Worm (Caenorhabditis elegans) whole organism, L2 larva: ENCODE results near the gene F54F7.8.

ENCODE experiments used
- F13H6.1 ChIP-seq: sonication (generic microtip); optimal IDR thresholded peaks from 2 replicates; lab custom pipeline; 2016; ENCODE audit warnings: missing genetic modification characterization, missing compliant biosample characterization
- R02D3.7 ChIP-seq: fragments of 150-350 bp; optimal IDR thresholded peaks from 2 replicates; lab custom pipeline; 2014; ENCODE audit warnings: missing biosample characterization, missing genetic modification characterization
- Y55F3AM.14 ChIP-seq: fragments of 200-800 bp; sonication (Bioruptor generic); optimal IDR thresholded peaks from 2 replicates; lab custom pipeline; 2018; ENCODE audit warnings: mild to moderate bottlenecking, missing genetic modification characterization, missing compliant biosample characterization
- alr-1 ChIP-seq: fragments of 150-350 bp; optimal IDR thresholded peaks from 2 replicates; lab custom pipeline; 2014; ENCODE audit warnings: missing biosample characterization, missing genetic modification characterization
- aly-2 ChIP-seq: fragments of 150-350 bp; optimal IDR thresholded peaks from 2 replicates; lab custom pipeline; 2014; ENCODE audit warnings: missing biosample characterization, missing genetic modification characterization
- blmp-1 ChIP-seq: sonication (generic microtip); optimal IDR thresholded peaks from 2 replicates; lab custom pipeline; 2017; ENCODE audit warnings: missing genetic modification characterization, mild to moderate bottlenecking, missing compliant biosample characterization, antibody characterized with exemption, moderate library complexity; ENCODE audit not compliant: insufficient read depth
- ceh-16 ChIP-seq: fragments of 150-350 bp; optimal IDR thresholded peaks from 2 replicates; lab custom pipeline; 2014; ENCODE audit warnings: missing biosample characterization, missing genetic modification characterization
- ceh-82 ChIP-seq: fragments of 150-350 bp; optimal IDR thresholded peaks from 2 replicates; lab custom pipeline; 2014; ENCODE audit warnings: missing biosample characterization, missing genetic modification characterization
- crh-2 ChIP-seq: sonication (generic microtip); optimal IDR thresholded peaks from 2 replicates; lab custom pipeline; 2017; ENCODE audit warnings: missing biosample characterization, missing genetic modification characterization
- dmd-4 ChIP-seq: sonication (generic microtip); optimal IDR thresholded peaks from 2 replicates; lab custom pipeline; 2017; ENCODE audit warnings: missing biosample characterization, missing genetic modification characterization
- elt-1 ChIP-seq: fragments of 150-350 bp; optimal IDR thresholded peaks from 2 replicates; lab custom pipeline; 2014; ENCODE audit warnings: missing biosample characterization, missing genetic modification characterization
- elt-3 ChIP-seq: sonication (generic microtip); optimal IDR thresholded peaks from 2 replicates; lab custom pipeline; 2017; ENCODE audit warnings: missing biosample characterization, missing genetic modification characterization
- fos-1 ChIP-seq: fragments of 150-350 bp; optimal IDR thresholded peaks from 2 replicates; lab custom pipeline; 2014; ENCODE audit warnings: missing biosample characterization, missing genetic modification characterization
- gmeb-1 ChIP-seq: fragments of 150-350 bp; optimal IDR thresholded peaks from 2 replicates; lab custom pipeline; 2014; ENCODE audit warnings: missing biosample characterization, missing genetic modification characterization
- lin-11 ChIP-seq: fragments of 150-350 bp; sonication (generic microtip); optimal IDR thresholded peaks from 2 replicates; lab custom pipeline; 2014; ENCODE audit warnings: missing biosample characterization, missing genetic modification characterization, inconsistent platforms, mixed read lengths
- lin-13 ChIP-seq: fragments of 150-350 bp; optimal IDR thresholded peaks from 2 replicates; lab custom pipeline; 2014; ENCODE audit warnings: missing biosample characterization, missing genetic modification reagents, missing genetic modification characterization
- lin-39 ChIP-seq: fragments of 150-350 bp; optimal IDR thresholded peaks from 2 replicates; lab custom pipeline; 2014; ENCODE audit warnings: missing biosample characterization, missing genetic modification reagents, missing genetic modification characterization
- lsy-2 ChIP-seq, 2 experiments: fragments of 150-350 bp in 1 of 2; sonication (generic microtip) in 1 of 2; optimal IDR thresholded peaks; 2 replicates each; lab custom pipeline; 2014 to 2017; ENCODE audit warnings: missing biosample characterization in 2 of 2, missing genetic modification characterization in 2 of 2
- mab-5 ChIP-seq: fragments of 150-350 bp; optimal IDR thresholded peaks from 2 replicates; lab custom pipeline; 2014; ENCODE audit warnings: missing biosample characterization, missing genetic modification characterization
- mbf-1 ChIP-seq: sonication (generic microtip); optimal IDR thresholded peaks from 2 replicates; lab custom pipeline; 2017; ENCODE audit warnings: missing biosample characterization, missing genetic modification characterization
- mdl-1 ChIP-seq, 2 experiments: fragments of 150-350 bp in 1 of 2; sonication (generic microtip) in 1 of 2; optimal IDR thresholded peaks; 2 replicates each; lab custom pipeline; 2017; ENCODE audit warnings: missing biosample characterization in 2 of 2, missing genetic modification characterization in 2 of 2
- nhr-10 ChIP-seq: sonication (generic microtip); optimal IDR thresholded peaks from 2 replicates; lab custom pipeline; 2017; ENCODE audit warnings: missing biosample characterization, missing genetic modification characterization
- nhr-11 ChIP-seq: fragments of 150-350 bp; optimal IDR thresholded peaks from 2 replicates; lab custom pipeline; 2014; ENCODE audit warnings: missing biosample characterization, missing genetic modification characterization
- nhr-12 ChIP-seq: fragments of 150-350 bp; optimal IDR thresholded peaks from 2 replicates; lab custom pipeline; 2014; ENCODE audit warnings: missing biosample characterization, missing genetic modification characterization
- nhr-129 ChIP-seq: fragments of 150-350 bp; optimal IDR thresholded peaks from 2 replicates; lab custom pipeline; 2014; ENCODE audit warnings: missing biosample characterization, missing genetic modification characterization
- nhr-23 ChIP-seq: fragments of 150-350 bp; optimal IDR thresholded peaks from 2 replicates; lab custom pipeline; 2014; ENCODE audit warnings: missing biosample characterization, missing genetic modification reagents, missing genetic modification characterization
- nhr-237 ChIP-seq: fragments of 150-350 bp; optimal IDR thresholded peaks from 2 replicates; lab custom pipeline; 2014; ENCODE audit warnings: missing biosample characterization, missing genetic modification characterization
- nhr-25 ChIP-seq: fragments of 150-350 bp; sonication (generic microtip); optimal IDR thresholded peaks from 3 replicates; lab custom pipeline; 2014; ENCODE audit warnings: missing biosample characterization, missing genetic modification characterization
- nhr-77 ChIP-seq: fragments of 150-350 bp; optimal IDR thresholded peaks from 2 replicates; lab custom pipeline; 2014; ENCODE audit warnings: missing biosample characterization, missing genetic modification characterization
- sem-4 ChIP-seq: fragments of 150-350 bp; optimal IDR thresholded peaks from 2 replicates; lab custom pipeline; 2014; ENCODE audit warnings: missing biosample characterization, missing genetic modification reagents, missing genetic modification characterization
- skn-1 ChIP-seq: sonication (generic microtip); optimal IDR thresholded peaks from 2 replicates; lab custom pipeline; 2017; ENCODE audit warnings: missing biosample characterization, missing genetic modification characterization
- sma-3 ChIP-seq: sonication (generic microtip); optimal IDR thresholded peaks from 2 replicates; lab custom pipeline; 2016; ENCODE audit warnings: missing genetic modification reagents, missing genetic modification characterization, missing compliant biosample characterization
- sma-9 ChIP-seq, 2 experiments: fragments of 150-350 bp in 1 of 2; sonication (generic microtip) in 1 of 2; optimal IDR thresholded peaks; 2 replicates each; lab custom pipeline; 2014 to 2016; ENCODE audit warnings: missing genetic modification characterization in 2 of 2, mild to moderate bottlenecking in 1 of 2, missing biosample characterization in 1 of 2, missing compliant biosample characterization in 1 of 2, missing genetic modification reagents in 1 of 2, moderate library complexity in 1 of 2
- snpc-4 ChIP-seq: fragments of 150-350 bp; optimal IDR thresholded peaks from 2 replicates; lab custom pipeline; 2014; ENCODE audit warnings: missing biosample characterization, missing genetic modification characterization
- unc-39 ChIP-seq: fragments of 150-350 bp; optimal IDR thresholded peaks from 2 replicates; lab custom pipeline; 2014; ENCODE audit warnings: missing biosample characterization, missing genetic modification characterization
- unc-55 ChIP-seq: fragments of 150-350 bp; sonication (generic microtip); optimal IDR thresholded peaks from 3 replicates; lab custom pipeline; 2014; ENCODE audit warnings: missing biosample characterization, missing genetic modification reagents, missing genetic modification characterization
- unc-62 ChIP-seq: fragments of 150-350 bp; optimal IDR thresholded peaks from 2 replicates; lab custom pipeline; 2014; ENCODE audit warnings: missing biosample characterization, missing genetic modification reagents, missing genetic modification characterization
- zag-1 ChIP-seq: fragments of 150-350 bp; optimal IDR thresholded peaks from 2 replicates; lab custom pipeline; 2014; ENCODE audit warnings: missing biosample characterization, missing genetic modification characterization
- ztf-1 ChIP-seq: fragments of 200-800 bp; sonication (Bioruptor generic); conservative IDR thresholded peaks from 2 replicates; pipeline ENCODE4 v1.3.6; 2022; ENCODE audit warnings: missing genetic modification characterization, missing compliant biosample characterization
- ztf-11 ChIP-seq: sonication (generic microtip); optimal IDR thresholded peaks from 2 replicates; lab custom pipeline; 2017; ENCODE audit warnings: missing biosample characterization, missing genetic modification characterization
- ztf-4 ChIP-seq: fragments of 150-350 bp; optimal IDR thresholded peaks from 2 replicates; lab custom pipeline; 2014; ENCODE audit warnings: missing biosample characterization, missing genetic modification characterization

The F54F7.8 gene

ce11 chrX:11857178-11857577 is 2.4 kb upstream of the F54F7.8 start, which contains the start of gene mes-1:
Gene mes-1 (plus strand): TSS chrX:11857478.
- TF ChIP-seq sem-4 (tag; lab: Kevin White, UChicago) (no peak), lsy-2 (tag; optimal IDR thresholded peaks at IDR 0.05; lab: Kevin White, UChicago) (no peak), unc-62 (GFP tag; lab: Kevin White, UChicago) (no peak), blmp-1 (tag; lab: Kevin White, UChicago) (no peak), ztf-11 (tag; lab: Kevin White, UChicago) (no peak), sma-3 (no peak), aly-2 (tag; lab: Kevin White, UChicago) (no peak), lin-39 (tag; lab: Kevin White, UChicago) (no peak), F13H6.1 (tag; lab: Kevin White, UChicago) (no peak), ceh-16 (tag; lab: Kevin White, UChicago) (no peak), mdl-1 (tag; optimal IDR thresholded peaks at IDR 0.05; lab: Kevin White, UChicago) (no peak), nhr-11 (tag; lab: Kevin White, UChicago) (no peak), nhr-129 (no peak), elt-1 (tag; lab: Kevin White, UChicago) (no peak), alr-1 (tag; lab: Kevin White, UChicago) (no peak), lin-13 (GFP tag; lab: Kevin White, UChicago) (no peak), dmd-4 (tag; lab: Kevin White, UChicago) (no peak), unc-55 (GFP tag; lab: Kevin White, UChicago) (no peak)

DNA sequence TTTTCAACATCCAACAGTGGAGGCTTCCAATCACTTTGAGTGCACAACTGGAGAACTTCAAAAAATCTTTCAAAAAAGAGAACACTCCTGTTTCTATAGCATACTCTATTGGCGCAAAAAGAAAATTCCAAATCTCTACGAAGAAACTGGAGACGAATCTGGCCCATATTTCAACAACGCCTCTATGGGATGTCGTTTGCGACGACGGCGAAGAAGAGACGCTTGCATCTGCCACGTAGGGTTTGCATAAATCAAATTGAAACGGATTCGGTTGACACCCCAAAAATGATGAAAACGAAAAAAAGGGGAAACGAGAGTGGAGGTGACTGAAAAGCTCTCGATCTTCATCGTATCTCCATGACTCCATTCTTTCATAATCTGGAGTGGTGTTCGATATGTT is 1.4 kb upstream of the F54F7.8 start:
- no peak for TF ChIP-seq fos-1 (tag; lab: Kevin White, UChicago)
- TF ChIP-seq mab-5 (tag; lab: Kevin White, UChicago): no peak
- TF ChIP-seq F13H6.1 (tag; lab: Kevin White, UChicago): no peak
- no peak for TF ChIP-seq ztf-4 (tag; lab: Kevin White, UChicago)
- TF ChIP-seq crh-2 (tag; lab: Kevin White, UChicago): no peak
- TF ChIP-seq ztf-11 (tag; lab: Kevin White, UChicago): no peak
- TF ChIP-seq gmeb-1 (tag; lab: Kevin White, UChicago): no peak
- no peak for TF ChIP-seq dmd-4 (tag; lab: Kevin White, UChicago)
- no peak for TF ChIP-seq zag-1 (tag; lab: Kevin White, UChicago)
- TF ChIP-seq lin-13 (GFP tag; lab: Kevin White, UChicago): no peak
- TF ChIP-seq elt-3: no peak
- TF ChIP-seq mbf-1 (tag; lab: Kevin White, UChicago): no peak
- TF ChIP-seq lin-11: no peak
- TF ChIP-seq unc-55 (GFP tag; lab: Kevin White, UChicago): no peak
- TF ChIP-seq skn-1: no peak
- no peak for TF ChIP-seq elt-1 (tag; lab: Kevin White, UChicago)
- TF ChIP-seq nhr-25 (tag; lab: Kevin White, UChicago): no peak
- TF ChIP-seq, all 48 proteins: peak for 0

DNA sequence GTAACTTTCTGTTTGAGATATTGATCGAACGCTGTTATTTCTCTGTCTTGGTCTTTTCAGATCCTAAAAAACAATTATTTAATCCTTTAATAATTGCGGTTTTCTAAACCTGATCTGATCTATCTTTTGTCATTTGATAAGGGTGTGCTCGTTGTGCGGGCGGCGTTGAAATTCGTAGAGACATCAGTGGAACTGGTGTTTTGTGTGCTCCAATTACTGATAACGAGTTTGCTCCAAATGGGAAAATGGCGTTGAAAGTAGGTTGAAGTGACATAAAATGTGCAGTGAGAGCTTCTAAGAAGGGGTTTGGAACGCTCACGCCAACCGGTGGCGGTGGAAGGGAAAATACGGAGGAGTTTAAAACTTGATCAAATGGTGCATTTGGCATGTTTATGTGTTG is 371 bp downstream of the F54F7.8 start:
- TF ChIP-seq snpc-4 (tag; lab: Kevin White, UChicago) (no peak), ceh-82 (tag; lab: Kevin White, UChicago) (no peak), fos-1 (tag; lab: Kevin White, UChicago) (peak; percentile 21), sma-3 (no peak), nhr-237 (tag; lab: Kevin White, UChicago) (no peak)

ce11 chrX:11852494-11852893 is 2.3 kb downstream of the F54F7.8 start, which contains the start of gene xtr-1:
Gene xtr-1 (plus strand): TSS chrX:11852794.
- TF ChIP-seq unc-62 (GFP tag; lab: Kevin White, UChicago): no peak

DNA sequence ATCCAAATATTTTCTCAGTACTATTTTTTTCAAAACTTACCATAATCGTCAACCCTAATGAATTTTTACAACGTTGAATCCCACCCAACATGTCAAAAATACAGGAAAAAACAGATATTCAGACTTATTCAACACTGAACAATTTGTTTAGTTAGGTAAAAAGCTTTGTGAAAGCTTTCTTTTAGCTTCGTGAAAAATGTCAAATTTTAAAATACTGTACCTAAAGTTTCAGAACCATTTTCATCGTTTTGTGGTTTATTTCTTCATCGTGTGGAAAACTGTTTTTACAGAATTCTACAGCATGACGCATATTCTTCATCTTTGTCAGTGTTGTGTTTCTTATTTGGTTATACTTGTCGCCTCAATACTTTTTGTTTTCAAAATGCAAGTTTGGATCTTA is 4.2 kb downstream of the F54F7.8 start, which contains the start of gene F54F7.14:
TSS of gene F54F7.14 (plus strand) at position 301 of the 400 bp plus-strand sequence.
- TF ChIP-seq elt-1 (tag; lab: Kevin White, UChicago): no peak
- TF ChIP-seq nhr-77 (tag; lab: Kevin White, UChicago): no peak
- no peak for TF ChIP-seq ztf-1
- TF ChIP-seq nhr-23 (tag; lab: Kevin White, UChicago): no peak
- TF ChIP-seq dmd-4 (tag; lab: Kevin White, UChicago): no peak
- no peak for TF ChIP-seq nhr-10 (tag; lab: Kevin White, UChicago)
- TF ChIP-seq lsy-2 (tag; optimal IDR thresholded peaks at IDR 0.05; lab: Kevin White, UChicago): no peak
- TF ChIP-seq aly-2 (tag; lab: Kevin White, UChicago): no peak
- no peak for TF ChIP-seq mdl-1 (tag; optimal IDR thresholded peaks at IDR 0.05; lab: Kevin White, UChicago)
- TF ChIP-seq ztf-4 (tag; lab: Kevin White, UChicago): no peak
- TF ChIP-seq lin-13 (GFP tag; lab: Kevin White, UChicago): no peak
- no peak for TF ChIP-seq sma-9 (GFP tag; optimal IDR thresholded peaks at IDR 0.05; lab: Kevin White, UChicago)
- no peak for TF ChIP-seq sma-9 (tag; optimal IDR thresholded peaks at IDR 0.05; lab: Kevin White, UChicago)
- no peak for TF ChIP-seq unc-39 (tag; lab: Kevin White, UChicago)
- no peak for TF ChIP-seq nhr-12
- no peak for TF ChIP-seq Y55F3AM.14 (GFP tag; lab: Kevin White, UChicago)
- no peak for TF ChIP-seq R02D3.7 (tag; lab: Kevin White, UChicago)
